Fruit fly (Drosophila melanogaster): ENCODE data around the gene Phlpp.

Gene Phlpp

dm6 chr2L:19041590-19041989, 17.3 kb upstream of the Phlpp start, which contains the start of gene Catsup (continued):
- TF ChIP-seq pros (GFP tag; optimal IDR thresholded peaks at IDR 0.05), result no peak
- no peak for TF ChIP-seq CG7745 (tag; optimal IDR thresholded peaks at IDR 0.05)
- peak; percentile 57; the same call in 1 of the 3 replicates for TF ChIP-seq Opbp (GFP tag; IDR thresholded peaks at IDR 0.05; ENCODE audit: partially characterized antibody)
- no peak for TF ChIP-seq Sry-β (GFP tag; optimal IDR thresholded peaks at IDR 0.05)
- TF ChIP-seq Kr (GFP tag; optimal IDR thresholded peaks at IDR 0.05), result no peak
- TF ChIP-seq CG7963 (GFP tag; IDR thresholded peaks at IDR 0.05; ENCODE audit: partially characterized antibody), result peak; percentile 62; the same call in 2 of the 3 replicates
- TF ChIP-seq Awh (GFP tag; IDR thresholded peaks at IDR 0.05), result no peak
- peak; percentile 81 for TF ChIP-seq Scr (GFP tag; IDR thresholded peaks at IDR 0.05; ENCODE audit: partially characterized antibody)
- no peak for TF ChIP-seq Taf1 (GFP tag; IDR thresholded peaks at IDR 0.05)
- no peak for TF ChIP-seq CG3065 (GFP tag; optimal IDR thresholded peaks at IDR 0.05)
- TF ChIP-seq vvl (GFP tag; IDR thresholded peaks at IDR 0.05), result no peak
- no peak for TF ChIP-seq Hey (tag; optimal IDR thresholded peaks at IDR 0.05)
- no peak for TF ChIP-seq Atf-2 (GFP tag; optimal IDR thresholded peaks at IDR 0.05)
- peak; percentile 17 for TF ChIP-seq CG4617 (GFP tag; optimal IDR thresholded peaks at IDR 0.05; ENCODE audit: borderline replicate concordance)
- peak; percentile 82 for TF ChIP-seq CG7357 (GFP tag; IDR thresholded peaks at IDR 0.05)
- TF ChIP-seq D19A (tag; optimal IDR thresholded peaks at IDR 0.05), result no peak
- no peak for TF ChIP-seq CG10959 (GFP tag; IDR thresholded peaks at IDR 0.05)
- TF ChIP-seq CG18476 (GFP tag; optimal IDR thresholded peaks at IDR 0.05), result no peak
- no peak for TF ChIP-seq hkb (optimal IDR thresholded peaks at IDR 0.05)
- no peak for TF ChIP-seq hkb (GFP tag; IDR thresholded peaks at IDR 0.05)
- no peak for TF ChIP-seq PHDP (tag; optimal IDR thresholded peaks at IDR 0.05)
- TF ChIP-seq sug (tag; optimal IDR thresholded peaks at IDR 0.05), result no peak
- no peak for TF ChIP-seq gfzf (GFP tag; optimal IDR thresholded peaks at IDR 0.05)
- TF ChIP-seq fu2 (GFP tag; optimal IDR thresholded peaks at IDR 0.05), result no peak
- no peak for TF ChIP-seq CG14050 (GFP tag; IDR thresholded peaks at IDR 0.05)
- TF ChIP-seq MESR4 (GFP tag; optimal IDR thresholded peaks at IDR 0.05), result peak; percentile 54
- no peak for TF ChIP-seq CG4730 (GFP tag; IDR thresholded peaks at IDR 0.05)
- no peak for TF ChIP-seq Abd-B (GFP tag; optimal IDR thresholded peaks at IDR 0.05)
- no peak for TF ChIP-seq zfh2 (GFP tag; optimal IDR thresholded peaks at IDR 0.05)
- TF ChIP-seq Dp (GFP tag; optimal IDR thresholded peaks at IDR 0.05), result peak; percentile 21
- TF ChIP-seq knrl (GFP tag; IDR thresholded peaks at IDR 0.05; ENCODE audit: partially characterized antibody), result peak; percentile 75
- TF ChIP-seq CG15011 (GFP tag; optimal IDR thresholded peaks at IDR 0.05), result no peak
- no peak for TF ChIP-seq CkIIα-i1 (GFP tag; IDR thresholded peaks at IDR 0.05)
- no peak for TF ChIP-seq Hr78 (GFP tag; optimal IDR thresholded peaks at IDR 0.05)
- TF ChIP-seq cad (GFP tag; optimal IDR thresholded peaks at IDR 0.05), result no peak
- TF ChIP-seq Mes4 (GFP tag; optimal IDR thresholded peaks at IDR 0.05), result no peak
- TF ChIP-seq CG33213 (GFP tag; optimal IDR thresholded peaks at IDR 0.05), result no peak
- TF ChIP-seq CG15514 (GFP tag; optimal IDR thresholded peaks at IDR 0.05), result peak; percentile 18
- TF ChIP-seq Atf6 (GFP tag; IDR thresholded peaks at IDR 0.05), result no peak
- peak; percentile 74 for TF ChIP-seq CG2116 (GFP tag; optimal IDR thresholded peaks at IDR 0.05)
- TF ChIP-seq dmrt11E (tag; optimal IDR thresholded peaks at IDR 0.05), result no peak
- TF ChIP-seq inv (GFP tag; IDR thresholded peaks at IDR 0.05; ENCODE audit: partially characterized antibody), result peak; percentile 61
- TF ChIP-seq Max (GFP tag; optimal IDR thresholded peaks at IDR 0.05), result no peak
- no peak for TF ChIP-seq CG7556 (GFP tag; optimal IDR thresholded peaks at IDR 0.05)
- TF ChIP-seq Myb (GFP tag; optimal IDR thresholded peaks at IDR 0.05), result peak; percentile 46
- TF ChIP-seq ranshi (GFP tag; IDR thresholded peaks at IDR 0.05), result no peak
- TF ChIP-seq Dref (GFP tag; IDR thresholded peaks at IDR 0.05), result peak; percentile 69
- TF ChIP-seq CG14710 (tag; optimal IDR thresholded peaks at IDR 0.05), result peak; percentile 22
- TF ChIP-seq CG6791 (GFP tag; IDR thresholded peaks at IDR 0.05; ENCODE audit: partially characterized antibody), result peak; percentile 76
- no peak for TF ChIP-seq CG1602 (GFP tag; optimal IDR thresholded peaks at IDR 0.05)
- peak; percentile 39; the same call in 1 of the 2 replicates for TF ChIP-seq E2f2 (GFP tag; IDR thresholded peaks at IDR 0.05)

Measured in whole organism, embryonic.